Worm (Caenorhabditis elegans) whole organism, L3 larva: ENCODE measurements around the gene cogc-2.

Experiments used
- R02D3.7 ChIP-seq: fragments of 150-350 bp; optimal IDR thresholded peaks from 2 replicates; lab custom pipeline; 2014; ENCODE audit warnings: missing biosample characterization, missing genetic modification characterization
- ZK546.5 ChIP-seq: sonication (generic microtip); optimal IDR thresholded peaks from 2 replicates; lab custom pipeline; 2017; ENCODE audit warnings: missing biosample characterization, missing genetic modification characterization
- aly-2 ChIP-seq: fragments of 150-350 bp; optimal IDR thresholded peaks from 2 replicates; lab custom pipeline; 2014; ENCODE audit warnings: missing biosample characterization, missing genetic modification characterization
- ama-1 ChIP-seq: fragments of 150-350 bp; optimal IDR thresholded peaks from 2 replicates; lab custom pipeline; 2018
- ceh-16 ChIP-seq: sonication (generic microtip); optimal IDR thresholded peaks from 2 replicates; lab custom pipeline; 2017; ENCODE audit warnings: missing biosample characterization, missing genetic modification characterization
- ceh-28 ChIP-seq: fragments of 150-350 bp; optimal IDR thresholded peaks from 2 replicates; lab custom pipeline; 2014; ENCODE audit warnings: missing biosample characterization, missing genetic modification reagents, missing genetic modification characterization
- ceh-82 ChIP-seq: fragments of 150-350 bp; optimal IDR thresholded peaks from 2 replicates; lab custom pipeline; 2014; ENCODE audit warnings: missing biosample characterization, missing genetic modification characterization
- ceh-9 ChIP-seq: sonication (generic microtip); optimal IDR thresholded peaks from 2 replicates; lab custom pipeline; 2018; ENCODE audit warnings: missing biosample characterization, missing genetic modification characterization
- daf-12 ChIP-seq: fragments of 150-350 bp; optimal IDR thresholded peaks from 2 replicates; lab custom pipeline; 2014; ENCODE audit warnings: missing biosample characterization, missing genetic modification reagents, missing genetic modification characterization
- egl-27 ChIP-seq: sonication (generic microtip); optimal IDR thresholded peaks from 4 replicates; lab custom pipeline; 2017; ENCODE audit warnings: missing biosample characterization, missing genetic modification reagents, missing genetic modification characterization
- egl-5 ChIP-seq: fragments of 150-350 bp; optimal IDR thresholded peaks from 2 replicates; lab custom pipeline; 2017; ENCODE audit warnings: missing biosample characterization, missing genetic modification reagents, missing genetic modification characterization, inconsistent platforms
- elt-1 ChIP-seq: fragments of 150-350 bp; optimal IDR thresholded peaks from 2 replicates; lab custom pipeline; 2014; ENCODE audit warnings: missing biosample characterization, missing genetic modification characterization
- elt-2 ChIP-seq: sonication (generic microtip); optimal IDR thresholded peaks from 2 replicates; lab custom pipeline; 2016; ENCODE audit warnings: missing genetic modification reagents, mild to moderate bottlenecking, missing genetic modification characterization, missing compliant biosample characterization
- elt-3 ChIP-seq, 3 experiments: fragments of 150-350 bp in 1 of 3; sonication (generic microtip) in 2 of 3; optimal IDR thresholded peaks; 2 replicates in 2 of 3; 4 replicates in 1 of 3; lab custom pipeline; 2014 to 2017; ENCODE audit warnings: missing biosample characterization in 3 of 3, missing genetic modification characterization in 3 of 3
- eor-1 ChIP-seq, 2 experiments: fragments of 150-350 bp; optimal IDR thresholded peaks; 2 replicates each; lab custom pipeline; 2014 to 2018; ENCODE audit warnings: missing biosample characterization in 2 of 2, missing genetic modification characterization in 2 of 2
- fkh-10 ChIP-seq: sonication (generic microtip); optimal IDR thresholded peaks from 2 replicates; lab custom pipeline; 2017; ENCODE audit warnings: missing biosample characterization, missing genetic modification reagents, missing genetic modification characterization
- fos-1 ChIP-seq: fragments of 150-350 bp; optimal IDR thresholded peaks from 2 replicates; lab custom pipeline; 2014; ENCODE audit warnings: missing biosample characterization, missing genetic modification characterization
- hmg-11 ChIP-seq: sonication (generic microtip); optimal IDR thresholded peaks from 2 replicates; lab custom pipeline; 2016; ENCODE audit warnings: missing genetic modification characterization, missing compliant biosample characterization
- jun-1 ChIP-seq: fragments of 150-350 bp; optimal IDR thresholded peaks from 2 replicates; lab custom pipeline; 2014; ENCODE audit warnings: missing biosample characterization, missing genetic modification reagents, missing genetic modification characterization
- lin-15B ChIP-seq: fragments of 150-350 bp; optimal IDR thresholded peaks from 2 replicates; lab custom pipeline; 2014; ENCODE audit warnings: missing biosample characterization, missing genetic modification characterization
- lin-39 ChIP-seq: fragments of 150-350 bp; optimal IDR thresholded peaks from 2 replicates; lab custom pipeline; 2018; ENCODE audit warnings: missing biosample characterization, missing genetic modification reagents, missing genetic modification characterization
- lsy-12 ChIP-seq: sonication (generic microtip); optimal IDR thresholded peaks from 2 replicates; lab custom pipeline; 2016; ENCODE audit warnings: mild to moderate bottlenecking, missing genetic modification characterization, missing compliant biosample characterization
- mdl-1 ChIP-seq: fragments of 150-350 bp; optimal IDR thresholded peaks from 2 replicates; lab custom pipeline; 2014; ENCODE audit warnings: missing biosample characterization, missing genetic modification characterization
- mml-1 ChIP-seq: fragments of 150-350 bp; sonication (generic microtip); optimal IDR thresholded peaks from 3 replicates; lab custom pipeline; 2014; ENCODE audit warnings: missing biosample characterization, missing genetic modification characterization
- nfya-1 ChIP-seq: sonication (generic microtip); optimal IDR thresholded peaks from 2 replicates; lab custom pipeline; 2017; ENCODE audit warnings: missing genetic modification characterization, mild to moderate bottlenecking, missing compliant biosample characterization, antibody characterized with exemption, moderate library complexity; ENCODE audit not compliant: insufficient read depth
- nhr-11 ChIP-seq: fragments of 150-350 bp; optimal IDR thresholded peaks from 2 replicates; lab custom pipeline; 2014; ENCODE audit warnings: missing biosample characterization, missing genetic modification characterization
- nhr-12 ChIP-seq: fragments of 150-350 bp; optimal IDR thresholded peaks from 2 replicates; lab custom pipeline; 2014; ENCODE audit warnings: missing biosample characterization, missing genetic modification characterization
- nhr-23 ChIP-seq: fragments of 150-350 bp; optimal IDR thresholded peaks from 2 replicates; lab custom pipeline; 2014; ENCODE audit warnings: missing biosample characterization, missing genetic modification reagents, missing genetic modification characterization
- nhr-237 ChIP-seq: fragments of 150-350 bp; optimal IDR thresholded peaks from 2 replicates; lab custom pipeline; 2014; ENCODE audit warnings: missing biosample characterization, missing genetic modification characterization
- nhr-25 ChIP-seq: sonication (generic microtip); optimal IDR thresholded peaks from 2 replicates; lab custom pipeline; 2017; ENCODE audit warnings: missing biosample characterization, missing genetic modification characterization
- nhr-43 ChIP-seq: sonication (generic microtip); optimal IDR thresholded peaks from 2 replicates; lab custom pipeline; 2016; ENCODE audit warnings: mild to moderate bottlenecking, missing genetic modification characterization, missing compliant biosample characterization; ENCODE audit not compliant: poor library complexity, severe bottlenecking
- nhr-67 ChIP-seq: fragments of 150-350 bp; optimal IDR thresholded peaks from 2 replicates; lab custom pipeline; 2014; ENCODE audit warnings: missing biosample characterization, missing genetic modification characterization
- nhr-76 ChIP-seq: fragments of 150-350 bp; sonication (generic microtip); optimal IDR thresholded peaks from 5 replicates; lab custom pipeline; 2014; ENCODE audit warnings: missing biosample characterization, missing genetic modification characterization
- nhr-77 ChIP-seq: fragments of 150-350 bp; optimal IDR thresholded peaks from 2 replicates; lab custom pipeline; 2014; ENCODE audit warnings: missing biosample characterization, missing genetic modification characterization
- pha-4 ChIP-seq: fragments of 150-350 bp; optimal IDR thresholded peaks from 2 replicates; lab custom pipeline; 2014; ENCODE audit warnings: missing biosample characterization, missing genetic modification reagents, missing genetic modification characterization
- pqm-1 ChIP-seq: fragments of 150-350 bp; optimal IDR thresholded peaks from 2 replicates; lab custom pipeline; 2017; ENCODE audit warnings: missing biosample characterization, missing genetic modification characterization, inconsistent platforms
- sea-2 ChIP-seq: fragments of 150-350 bp; sonication (generic microtip); optimal IDR thresholded peaks from 4 replicates; lab custom pipeline; 2014; ENCODE audit warnings: missing biosample characterization, missing genetic modification reagents, missing genetic modification characterization
- skn-1 ChIP-seq: fragments of 150-350 bp; optimal IDR thresholded peaks from 2 replicates; lab custom pipeline; 2014; ENCODE audit warnings: missing biosample characterization, missing genetic modification characterization
- snpc-4 ChIP-seq: fragments of 150-350 bp; optimal IDR thresholded peaks from 2 replicates; lab custom pipeline; 2014; ENCODE audit warnings: missing biosample characterization, missing genetic modification characterization
- tbx-2 ChIP-seq: sonication (generic microtip); optimal IDR thresholded peaks from 2 replicates; lab custom pipeline; 2016; ENCODE audit warnings: mild to moderate bottlenecking, missing genetic modification characterization, missing compliant biosample characterization
- unc-39 ChIP-seq: sonication (generic microtip); optimal IDR thresholded peaks from 4 replicates; lab custom pipeline; 2017; ENCODE audit warnings: missing biosample characterization, missing genetic modification characterization
- unc-62 ChIP-seq: fragments of 150-350 bp; sonication (generic microtip); optimal IDR thresholded peaks from 4 replicates; lab custom pipeline; 2014; ENCODE audit warnings: missing biosample characterization, missing genetic modification reagents, missing genetic modification characterization
- zag-1 ChIP-seq: fragments of 150-350 bp; optimal IDR thresholded peaks from 2 replicates; lab custom pipeline; 2014; ENCODE audit warnings: missing biosample characterization, missing genetic modification characterization
- ztf-11 ChIP-seq: fragments of 150-350 bp; optimal IDR thresholded peaks from 2 replicates; lab custom pipeline; 2014; ENCODE audit warnings: missing biosample characterization, missing genetic modification characterization
- ztf-4 ChIP-seq: fragments of 150-350 bp; optimal IDR thresholded peaks from 2 replicates; lab custom pipeline; 2014; ENCODE audit warnings: missing biosample characterization, missing genetic modification characterization

The cogc-2 gene

ce11 chrIV:7084632-7085160 lies 45.3 kb upstream of the cogc-2 start, which contains the start of gene rps-4:
Gene rps-4, minus strand, starts transcription at chrIV:7084682.
- TF ChIP-seq egl-5 (tag; lab: Kevin White, UChicago) (peak; percentile 47), ZK546.5 (tag; lab: Kevin White, UChicago) (no peak), ceh-28 (tag; lab: Kevin White, UChicago) (peak; percentile 67), nhr-25 (peak; percentile 91), ama-1 (lab: Kevin White, UChicago) (peak; percentile 35), snpc-4 (tag; lab: Kevin White, UChicago) (peak; percentile 81), nfya-1 (tag; lab: Kevin White, UChicago) (peak; percentile 94), jun-1 (tag; lab: Kevin White, UChicago) (peak; percentile 78), nhr-23 (tag; lab: Kevin White, UChicago) (peak; percentile 88), daf-12 (tag; lab: Kevin White, UChicago) (no peak), hmg-11 (peak; percentile 85), unc-62 (GFP tag; lab: Kevin White, UChicago) (peak; percentile 14), lin-15B (tag; lab: Kevin White, UChicago) (peak; percentile 100), tbx-2 (peak; percentile 46), lin-39 (tag; lab: Kevin White, UChicago) (peak; percentile 86), nhr-67 (tag; lab: Kevin White, UChicago) (no peak), ztf-4 (tag; lab: Kevin White, UChicago) (no peak), nhr-237 (tag; lab: Kevin White, UChicago) (no peak), fos-1 (tag; lab: Kevin White, UChicago) (peak; percentile 40), pqm-1 (tag; lab: Kevin White, UChicago) (peak; percentile 90), pha-4 (peak; percentile 96), ztf-11 (tag; lab: Kevin White, UChicago) (no peak), mdl-1 (no peak), nhr-76 (no peak), elt-1 (tag; lab: Kevin White, UChicago) (peak; percentile 24), nhr-77 (tag; lab: Kevin White, UChicago) (no peak), sea-2 (GFP tag; lab: Kevin White, UChicago) (no peak), egl-27 (tag; lab: Kevin White, UChicago) (peak; percentile 75), ceh-82 (tag; lab: Kevin White, UChicago) (peak; percentile 22), skn-1 (tag; lab: Kevin White, UChicago) (peak; percentile 82), lsy-12 (tag; lab: Kevin White, UChicago) (peak; percentile 77), R02D3.7 (tag; lab: Kevin White, UChicago) (peak; percentile 77), unc-39 (tag; lab: Kevin White, UChicago) (no peak), elt-2 (peak; percentile 81), ceh-9 (tag; lab: Kevin White, UChicago) (no peak), ceh-16 (no peak), nhr-11 (tag; lab: Kevin White, UChicago) (no peak), nhr-43 (tag; lab: Kevin White, UChicago) (peak; percentile 75), nhr-12 (tag; lab: Kevin White, UChicago) (no peak), fkh-10 (GFP tag; lab: Kevin White, UChicago) (peak; percentile 75), eor-1 (tag; optimal IDR thresholded peaks at IDR 0.05; lab: Kevin White, UChicago) (no peak)

ce11 chrIV:7083976-7084375 lies 44.6 kb upstream of the cogc-2 start:
- TF ChIP-seq nhr-77 (tag; lab: Kevin White, UChicago) (no peak), daf-12 (tag; lab: Kevin White, UChicago) (no peak), jun-1 (tag; lab: Kevin White, UChicago) (no peak)

- TF ChIP-seq hmg-11 = no peak
- no peak for TF ChIP-seq unc-39 (tag; lab: Kevin White, UChicago)
- TF ChIP-seq ZK546.5 (tag; lab: Kevin White, UChicago) = no peak
- no peak for TF ChIP-seq ceh-9 (tag; lab: Kevin White, UChicago)
- no peak for TF ChIP-seq pha-4
- TF ChIP-seq elt-2 = peak; percentile 25
- no peak for TF ChIP-seq sea-2 (GFP tag; lab: Kevin White, UChicago)
- no peak for TF ChIP-seq tbx-2
- TF ChIP-seq zag-1 (tag; lab: Kevin White, UChicago) = no peak
- TF ChIP-seq nhr-25 = peak; percentile 10
- no peak for TF ChIP-seq aly-2 (tag; lab: Kevin White, UChicago)
- TF ChIP-seq ceh-82 (tag; lab: Kevin White, UChicago) = no peak
- no peak for TF ChIP-seq skn-1 (tag; lab: Kevin White, UChicago)
- TF ChIP-seq daf-12 (tag; lab: Kevin White, UChicago) = no peak
- no peak for TF ChIP-seq nfya-1 (tag; lab: Kevin White, UChicago)
- no peak for TF ChIP-seq nhr-77 (tag; lab: Kevin White, UChicago)
- no peak for TF ChIP-seq mml-1 (tag; lab: Kevin White, UChicago)
- TF ChIP-seq elt-3 (tag; optimal IDR thresholded peaks at IDR 0.05; lab: Kevin White, UChicago) = no peak
- TF ChIP-seq eor-1 (tag; optimal IDR thresholded peaks at IDR 0.05; lab: Kevin White, UChicago) = no peak
- no peak for TF ChIP-seq lin-15B (tag; lab: Kevin White, UChicago)
- TF ChIP-seq nhr-11 (tag; lab: Kevin White, UChicago) = no peak
- TF ChIP-seq nhr-12 (tag; lab: Kevin White, UChicago) = peak; percentile 19
- TF ChIP-seq fos-1 (tag; lab: Kevin White, UChicago) = no peak
- TF ChIP-seq R02D3.7 (tag; lab: Kevin White, UChicago) = no peak
- peak; percentile 12 for TF ChIP-seq ama-1 (lab: Kevin White, UChicago)
- no peak for TF ChIP-seq elt-1 (tag; lab: Kevin White, UChicago)
- TF ChIP-seq ztf-11 (tag; lab: Kevin White, UChicago) = no peak
- TF ChIP-seq egl-5 (tag; lab: Kevin White, UChicago) = no peak
- no peak for TF ChIP-seq nhr-76
- no peak for TF ChIP-seq ceh-16
These were observed 44.0 kb upstream of the cogc-2 start, which contains the start of gene Y43B11AR.3 for ce11 chrIV:7083382-7083784. Gene Y43B11AR.3, minus strand, starts transcription at chrIV:7083716.
